Fruit fly (Drosophila melanogaster) whole organism, larva: ENCODE measurements around the gene CG16717.

Experiments
- noc ChIP-seq: fragments of 200-800 bp; sonication (Bioruptor generic); optimal IDR thresholded peaks from 3 replicates; lab custom pipeline; 2019; ENCODE audit warnings: missing biosample characterization, mild to moderate bottlenecking, missing genetic modification characterization, moderate library complexity

Gene CG16717

dm6 chr3L:9692234-9692891 is 13.4 kb downstream of the CG16717 start:
- TF ChIP-seq noc = peak; percentile 41

- TF ChIP-seq noc = peak; percentile 98
Measured at dm6 chr3L:9692892-9693551, 14.0 kb downstream of the CG16717 start.

dm6 chr3L:9693552-9694133 is 14.6 kb downstream of the CG16717 start:
- no peak for TF ChIP-seq noc

- no peak for TF ChIP-seq noc
Measured at dm6 chr3L:9694169-9694866, 15.3 kb downstream of the CG16717 start.

dm6 chr3L:9694867-9695236 is 15.9 kb downstream of the CG16717 start:
- TF ChIP-seq noc = no peak

dm6 chr3L:9695242-9695641 is 16.2 kb downstream of the CG16717 start:
- TF ChIP-seq noc = no peak

- no peak for TF ChIP-seq noc
Measured at dm6 chr3L:9695647-9696046, 16.6 kb downstream of the CG16717 start.

- TF ChIP-seq noc = peak; percentile 72
Measured at dm6 chr3L:9696650-9697526, 17.9 kb downstream of the CG16717 start, which contains the start of gene Prps. TSS of gene Prps (minus strand) at chr3L:9696700.

- TF ChIP-seq noc = no peak
Measured at dm6 chr3L:9697527-9697883, 18.5 kb downstream of the CG16717 start.

dm6 chr3L:9698193-9698642 is 19.2 kb downstream of the CG16717 start, which contains the start of gene Ubc4:
TSS of gene Ubc4 (plus strand) at chr3L:9698336.
- no peak for TF ChIP-seq noc

dm6 chr3L:9703495-9703894 is 24.5 kb downstream of the CG16717 start, which contains the start of gene CG6761:
TSS of gene CG6761 (minus strand) at chr3L:9703595.
- TF ChIP-seq noc = no peak

dm6 chr3L:9704162-9704748 is 25.3 kb downstream of the CG16717 start, which contains the start of gene CG16711:
TSS of gene CG16711 (plus strand) at chr3L:9704331.
- no peak for TF ChIP-seq noc

dm6 chr3L:9705591-9705990 is 26.6 kb downstream of the CG16717 start:
- TF ChIP-seq noc = no peak

dm6 chr3L:9708797-9709196 is 29.8 kb downstream of the CG16717 start:
- TF ChIP-seq noc = no peak

- no peak for TF ChIP-seq noc
Measured at dm6 chr3L:9711203-9711602, 32.2 kb downstream of the CG16717 start.
